Worm (Caenorhabditis elegans) whole organism, young adult: ENCODE measurements around the gene nhr-173.

ENCODE experiments used
- ZK185.1 ChIP-seq: sonication (generic microtip); optimal IDR thresholded peaks from 2 replicates; lab custom pipeline; 2016; ENCODE audit warnings: mild to moderate bottlenecking, missing genetic modification characterization, missing compliant biosample characterization; ENCODE audit not compliant: poor library complexity, severe bottlenecking
- aptf-2 ChIP-seq: fragments of 200-800 bp; sonication (Bioruptor generic); conservative IDR thresholded peaks from 2 replicates; pipeline ENCODE4 v1.3.6; 2022; ENCODE audit warnings: missing genetic modification reagents, missing genetic modification characterization, missing compliant biosample characterization
- lin-26 ChIP-seq: fragments of 200-800 bp; sonication (Bioruptor generic); IDR thresholded peaks from 2 replicates; pipeline ENCODE4 v1.3.6; 2022; ENCODE audit warnings: missing genetic modification reagents, missing genetic modification characterization, missing compliant biosample characterization
- rec-8 ChIP-seq, 2 experiments: sonication (generic microtip); optimal IDR thresholded peaks; 2 replicates each; lab custom pipeline; 2016; ENCODE audit warnings: mild to moderate bottlenecking in 2 of 2, missing genetic modification characterization in 2 of 2, missing genetic modification reagents in 2 of 2, missing genotype in 2 of 2, missing biosample characterization in 1 of 2, missing compliant biosample characterization in 1 of 2, moderate library complexity in 1 of 2
- tbx-9 ChIP-seq: sonication (generic microtip); optimal IDR thresholded peaks from 2 replicates; lab custom pipeline; 2016; ENCODE audit warnings: borderline replicate concordance, missing genetic modification characterization, inconsistent platforms, missing compliant biosample characterization
- unc-130 ChIP-seq: sonication (generic microtip); optimal IDR thresholded peaks from 2 replicates; lab custom pipeline; 2016; ENCODE audit warnings: missing genetic modification reagents, missing genetic modification characterization, missing compliant biosample characterization
- unc-62 ChIP-seq: fragments of 150-350 bp; optimal IDR thresholded peaks from 2 replicates; lab custom pipeline; 2014; ENCODE audit warnings: missing biosample characterization, missing genetic modification reagents, missing genetic modification characterization
- xnd-1 ChIP-seq: sonication (generic microtip); optimal IDR thresholded peaks from 2 replicates; lab custom pipeline; 2016; ENCODE audit warnings: missing genotype, missing genetic modification reagents, missing genetic modification characterization, missing compliant biosample characterization

DNA sequence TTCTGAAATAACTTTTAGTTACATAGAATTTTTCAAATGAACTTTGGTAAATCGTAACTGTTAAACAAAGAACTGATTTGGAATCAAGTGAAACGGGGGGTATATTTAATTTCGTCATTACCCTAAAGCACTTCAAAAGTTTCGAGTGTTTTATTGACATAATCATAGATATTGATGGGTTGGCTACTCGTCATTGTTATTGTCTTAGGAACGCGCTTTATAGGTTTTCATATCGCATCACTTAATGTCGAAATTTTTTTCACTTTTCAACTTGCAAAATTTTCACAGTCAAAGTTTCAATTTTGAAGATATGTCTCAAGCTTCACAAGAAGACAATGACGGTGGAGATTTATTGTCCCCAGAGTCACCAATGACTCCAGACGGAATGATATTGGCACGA lies 36.6 kb upstream of the nhr-173 start, which contains the start of gene kqt-1:
- no peak for TF ChIP-seq ZK185.1 (tag; lab: Kevin White, UChicago)
- TF ChIP-seq rec-8 (tag; optimal IDR thresholded peaks at IDR 0.05; lab: Kevin White, UChicago) = no peak
- TF ChIP-seq unc-62 (GFP tag; lab: Kevin White, UChicago) = no peak
- TF ChIP-seq tbx-9 = no peak
- TF ChIP-seq lin-26 (GFP tag; lab: Robert Waterston, UW) = no peak
- no peak for TF ChIP-seq unc-130 (GFP tag; lab: Kevin White, UChicago)
- no peak for TF ChIP-seq aptf-2 (GFP tag; lab: Robert Waterston, UW)
- no peak for TF ChIP-seq xnd-1 (tag; lab: Kevin White, UChicago)
